Worm (Caenorhabditis elegans) whole organism, mixed stage, embryonic: ENCODE results near the gene str-211.

Experiments
- nhr-76 ChIP-seq: sonication (generic microtip); optimal IDR thresholded peaks from 2 replicates; lab custom pipeline; 2017; ENCODE audit warnings: missing biosample characterization, missing genetic modification characterization
- unc-39 ChIP-seq: fragments of 150-350 bp; optimal IDR thresholded peaks from 2 replicates; lab custom pipeline; 2014; ENCODE audit warnings: missing biosample characterization, missing genetic modification characterization

ce11 chrV:4918091-4918624 is 26.0 kb downstream of the str-211 start, which contains the start of gene C02E7.7:
- no peak for TF ChIP-seq nhr-76 (tag; lab: Kevin White, UChicago)
- no peak for TF ChIP-seq unc-39 (tag; lab: Kevin White, UChicago)
